Worm (Caenorhabditis elegans): ENCODE data around the gene Y38H6C.21.

Y38H6C.21 gene

ce11 chrV:20555120-20555519 lies at the start of gene Y38H6C.21:
Gene Y38H6C.21 (minus strand): TSS chrV:20555267.
- TF ChIP-seq pha-2 (tag; optimal IDR thresholded peaks at IDR 0.05) (no peak), unc-42 (tag; optimal IDR thresholded peaks at IDR 0.05) (no peak), K02D7.2 (tag; optimal IDR thresholded peaks at IDR 0.05) (no peak), fax-1 (tag; optimal IDR thresholded peaks at IDR 0.05) (no peak), dve-1 (tag; optimal IDR thresholded peaks at IDR 0.05) (no peak), eyg-1 (tag; optimal IDR thresholded peaks at IDR 0.05) (no peak), pag-3 (tag; optimal IDR thresholded peaks at IDR 0.05; ENCODE audit: borderline replicate concordance) (no peak)

DNA sequence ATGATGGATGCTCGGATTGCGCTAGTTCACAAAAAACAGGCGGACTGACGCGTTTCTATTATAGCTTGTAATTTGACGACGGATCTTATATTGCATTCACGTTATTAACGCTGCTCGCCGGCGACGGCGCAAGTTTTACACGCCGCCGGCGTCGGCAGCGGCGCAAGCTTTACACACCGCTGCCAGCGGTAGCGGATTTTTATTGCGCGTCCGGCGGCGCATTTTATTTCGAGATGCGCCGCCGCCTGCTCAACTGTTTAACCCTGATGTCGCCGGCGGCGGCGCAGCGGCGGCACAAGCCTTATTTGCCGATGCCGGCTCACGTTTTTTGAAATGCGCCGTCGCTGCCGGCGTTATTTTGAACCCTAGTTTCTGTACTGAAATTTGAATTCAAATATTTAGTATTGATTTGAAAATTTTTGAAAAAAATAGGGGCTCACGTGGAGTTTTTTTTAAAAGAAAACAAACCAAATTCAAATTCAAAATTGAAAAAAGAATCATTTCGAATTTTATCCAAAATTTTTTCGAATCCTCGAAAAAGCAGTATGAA lies 49.6 kb upstream of the Y38H6C.21 start, which contains the start of gene ttr-57:
Gene ttr-57 (plus strand): TSS at position 500 of the 550 bp plus-strand sequence.
- no peak for TF ChIP-seq T23F11.4 (GFP tag; optimal IDR thresholded peaks at IDR 0.05)
- no peak for TF ChIP-seq ceh-19 (GFP tag; optimal IDR thresholded peaks at IDR 0.05)
- no peak for TF ChIP-seq nhr-11 (tag; optimal IDR thresholded peaks at IDR 0.05)
- no peak for TF ChIP-seq ahr-1 (tag; optimal IDR thresholded peaks at IDR 0.05)
- TF ChIP-seq ceh-31 (tag; optimal IDR thresholded peaks at IDR 0.05) = no peak

ce11 chrV:20603014-20603413 lies 47.9 kb upstream of the Y38H6C.21 start, which contains the start of gene ttr-11:
Gene ttr-11 (plus strand): TSS chrV:20603314.
- TF ChIP-seq hlh-8 (tag; optimal IDR thresholded peaks at IDR 0.05) (no peak), madf-2 (tag; optimal IDR thresholded peaks at IDR 0.05) (no peak), ztf-16 (tag; optimal IDR thresholded peaks at IDR 0.05) (no peak)

- TF ChIP-seq pqm-1 (tag; optimal IDR thresholded peaks at IDR 0.05) (no peak), elt-4 (tag; optimal IDR thresholded peaks at IDR 0.05) (peak; percentile 87), ceh-31 (tag; optimal IDR thresholded peaks at IDR 0.05) (peak; percentile 7)
These were observed 45.6 kb upstream of the Y38H6C.21 start for ce11 chrV:20600704-20601103.

ce11 chrV:20599795-20600194 lies 44.7 kb upstream of the Y38H6C.21 start, which contains the start of gene col-163:
Gene col-163 (plus strand): TSS chrV:20600095.
- TF ChIP-seq madf-2 (tag; optimal IDR thresholded peaks at IDR 0.05) (no peak), F13H6.1 (tag; optimal IDR thresholded peaks at IDR 0.05) (no peak), fkh-6 (tag; optimal IDR thresholded peaks at IDR 0.05) (no peak), nfya-1 (tag; optimal IDR thresholded peaks at IDR 0.05) (no peak), ceh-18 (tag; optimal IDR thresholded peaks at IDR 0.05) (no peak), pat-9 (tag; optimal IDR thresholded peaks at IDR 0.05) (no peak), pha-4 (tag; optimal IDR thresholded peaks at IDR 0.05) (no peak), T23F11.4 (GFP tag; optimal IDR thresholded peaks at IDR 0.05) (no peak), ceh-14 (tag; optimal IDR thresholded peaks at IDR 0.05) (no peak), che-1 (tag; optimal IDR thresholded peaks at IDR 0.05) (no peak), nhr-11 (tag; optimal IDR thresholded peaks at IDR 0.05) (no peak), pha-2 (tag; optimal IDR thresholded peaks at IDR 0.05) (no peak), hlh-6 (tag; optimal IDR thresholded peaks at IDR 0.05) (no peak), C38D4.7 (GFP tag; optimal IDR thresholded peaks at IDR 0.05) (no peak), pqm-1 (tag; optimal IDR thresholded peaks at IDR 0.05) (no peak), pax-1 (tag; optimal IDR thresholded peaks at IDR 0.05) (no peak)

- no peak for TF ChIP-seq ztf-16 (tag; optimal IDR thresholded peaks at IDR 0.05)
- no peak for TF ChIP-seq pax-1 (tag; optimal IDR thresholded peaks at IDR 0.05)
- TF ChIP-seq ahr-1 (tag; optimal IDR thresholded peaks at IDR 0.05) = no peak
- TF ChIP-seq ets-4 (tag; optimal IDR thresholded peaks at IDR 0.05) = no peak
These were observed 42.0 kb upstream of the Y38H6C.21 start, which contains the start of gene F46B3.1 for ce11 chrV:20597076-20597475. Gene F46B3.1 (minus strand): TSS chrV:20597176.

ce11 chrV:20595653-20596052 lies 40.6 kb upstream of the Y38H6C.21 start, which contains the start of gene F26F2.11:
Gene F26F2.11 (minus strand): TSS chrV:20595753.
- TF ChIP-seq ceh-18 (tag; optimal IDR thresholded peaks at IDR 0.05) (no peak), pax-1 (tag; optimal IDR thresholded peaks at IDR 0.05) (no peak), tbx-7 (tag; optimal IDR thresholded peaks at IDR 0.05) (no peak), zip-5 (tag; optimal IDR thresholded peaks at IDR 0.05) (no peak), unc-86 (tag; optimal IDR thresholded peaks at IDR 0.05) (no peak), elt-4 (tag; optimal IDR thresholded peaks at IDR 0.05) (no peak), F13H6.1 (tag; optimal IDR thresholded peaks at IDR 0.05) (no peak), lin-11 (tag; optimal IDR thresholded peaks at IDR 0.05) (no peak), K02D7.2 (tag; optimal IDR thresholded peaks at IDR 0.05) (no peak), ceh-14 (tag; optimal IDR thresholded peaks at IDR 0.05) (no peak), ceh-19 (GFP tag; optimal IDR thresholded peaks at IDR 0.05) (no peak), ets-4 (tag; optimal IDR thresholded peaks at IDR 0.05) (no peak)

Data from whole organism, late embryonic.